Worm (Caenorhabditis elegans): ENCODE measurements around the gene tsp-17.

DNA sequence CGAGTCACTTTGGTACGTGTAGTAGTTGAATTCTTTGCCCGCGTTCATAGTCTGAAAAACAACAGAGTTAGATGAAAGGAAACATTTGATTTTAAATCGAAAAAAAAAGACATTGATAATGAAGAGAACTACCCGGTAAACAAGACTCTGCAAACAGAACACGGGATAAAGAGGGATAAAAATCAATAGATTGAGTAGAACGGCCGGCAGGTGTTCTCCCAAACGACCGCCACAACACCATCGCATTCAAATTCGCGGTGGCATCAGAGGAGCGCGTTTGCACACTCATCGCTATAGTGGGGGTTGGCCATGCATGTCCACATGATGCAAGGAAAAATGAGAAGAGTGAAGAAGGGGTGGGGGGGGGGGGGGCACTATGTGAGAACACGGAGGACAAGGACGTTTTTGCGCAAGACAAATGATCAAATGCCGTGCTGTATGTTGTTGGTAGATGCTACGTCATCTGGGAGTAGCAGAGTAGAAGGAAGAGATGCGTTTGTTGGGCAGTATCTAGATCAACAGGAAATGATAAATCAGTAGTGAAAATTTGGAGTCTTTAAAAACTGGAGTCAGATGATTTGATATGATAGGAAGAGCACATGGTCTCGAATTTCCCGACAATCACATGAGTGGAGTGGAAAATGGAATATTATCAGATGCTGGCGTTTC lies 2.3 kb upstream of the tsp-17 start, which contains the start of gene tag-52:
- no peak for TF ChIP-seq ceh-16 (tag; optimal IDR thresholded peaks at IDR 0.05)
- no peak for TF ChIP-seq ztf-4 (tag; optimal IDR thresholded peaks at IDR 0.05)
- no peak for TF ChIP-seq snpc-4 (tag; optimal IDR thresholded peaks at IDR 0.05)
- no peak for TF ChIP-seq hmg-11 (tag; optimal IDR thresholded peaks at IDR 0.05)
- no peak for TF ChIP-seq ama-1 (optimal IDR thresholded peaks at IDR 0.05)
- TF ChIP-seq nfya-1 (tag; optimal IDR thresholded peaks at IDR 0.05; ENCODE audit: insufficient read depth): peak; percentile 31
- TF ChIP-seq ztf-11 (tag; optimal IDR thresholded peaks at IDR 0.05): no peak
- no peak for TF ChIP-seq nhr-28 (tag; optimal IDR thresholded peaks at IDR 0.05)
